Worm (Caenorhabditis elegans): ENCODE results near the gene zig-13.

DNA sequence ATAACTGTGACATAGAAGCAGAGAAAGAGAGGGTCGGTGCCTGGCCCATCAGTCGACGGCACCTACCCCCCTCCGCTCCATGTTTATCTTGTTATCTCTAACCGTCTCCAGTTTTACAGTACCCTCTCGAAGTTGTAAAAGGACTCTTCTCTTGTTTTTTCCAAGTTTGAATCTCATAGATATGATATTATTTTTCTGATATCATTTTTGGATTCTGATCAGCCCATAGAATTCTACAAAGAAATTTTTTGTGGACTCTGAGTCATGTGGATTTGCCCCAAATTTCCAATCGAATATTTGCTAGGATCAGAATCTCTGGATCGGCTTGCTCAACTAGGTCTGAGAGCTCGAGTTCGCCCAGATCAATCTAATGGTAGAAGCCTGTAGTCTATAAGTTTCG, 41.9 kb downstream of the zig-13 start, which contains the start of gene C29F9.6:
- TF ChIP-seq him-1 (tag; optimal IDR thresholded peaks at IDR 0.05) (no peak), W03F9.2 (tag; optimal IDR thresholded peaks at IDR 0.05) (no peak)

Measured in whole organism, L4/young adult.